Worm (Caenorhabditis elegans) whole organism, late embryonic: ENCODE data around the gene fbxa-48.

Source experiments
- C08G9.2 ChIP-seq: sonication (generic microtip); optimal IDR thresholded peaks from 2 replicates; lab custom pipeline; 2016; ENCODE audit warnings: mild to moderate bottlenecking, missing genetic modification characterization, moderate library complexity, missing compliant biosample characterization
- F13H6.1 ChIP-seq: sonication (generic microtip); optimal IDR thresholded peaks from 2 replicates; lab custom pipeline; 2016; ENCODE audit warnings: missing genetic modification characterization, missing compliant biosample characterization
- T23F11.4 ChIP-seq: fragments of 200-800 bp; sonication (Bioruptor generic); optimal IDR thresholded peaks from 2 replicates; lab custom pipeline; 2018; ENCODE audit warnings: mild to moderate bottlenecking, missing genetic modification characterization, missing compliant biosample characterization
- Y22D7AL.16 ChIP-seq: sonication (generic microtip); optimal IDR thresholded peaks from 2 replicates; lab custom pipeline; 2016; ENCODE audit warnings: missing genetic modification characterization, missing compliant biosample characterization
- ama-1 ChIP-seq: fragments of 150-350 bp; optimal IDR thresholded peaks from 2 replicates; lab custom pipeline; 2014
- ceh-14 ChIP-seq: sonication (generic microtip); optimal IDR thresholded peaks from 2 replicates; lab custom pipeline; 2016; ENCODE audit warnings: missing genotype, missing genetic modification characterization, missing compliant biosample characterization
- ceh-18 ChIP-seq: sonication (generic microtip); optimal IDR thresholded peaks from 2 replicates; lab custom pipeline; 2016; ENCODE audit warnings: missing genetic modification characterization, missing compliant biosample characterization
- ceh-19 ChIP-seq: fragments of 200-800 bp; sonication (Bioruptor generic); optimal IDR thresholded peaks from 2 replicates; lab custom pipeline; 2018; ENCODE audit warnings: mild to moderate bottlenecking, missing genetic modification characterization, missing compliant biosample characterization
- ceh-22 ChIP-seq: sonication (generic microtip); optimal IDR thresholded peaks from 2 replicates; lab custom pipeline; 2017; ENCODE audit warnings: missing biosample characterization, missing genetic modification characterization
- ceh-24 ChIP-seq: sonication (generic microtip); optimal IDR thresholded peaks from 2 replicates; lab custom pipeline; 2016; ENCODE audit warnings: mild to moderate bottlenecking, missing genetic modification characterization, missing compliant biosample characterization
- ceh-30 ChIP-seq: fragments of 150-350 bp; optimal IDR thresholded peaks from 2 replicates; lab custom pipeline; 2014; ENCODE audit warnings: missing biosample characterization, missing genetic modification characterization
- ceh-31 ChIP-seq: sonication (generic microtip); optimal IDR thresholded peaks from 2 replicates; lab custom pipeline; 2016; ENCODE audit warnings: missing genetic modification characterization, missing compliant biosample characterization
- ceh-34 ChIP-seq: sonication (generic microtip); optimal IDR thresholded peaks from 2 replicates; lab custom pipeline; 2016; ENCODE audit warnings: mild to moderate bottlenecking, missing genetic modification characterization, missing compliant biosample characterization
- ceh-45 ChIP-seq: fragments of 200-800 bp; sonication (Bioruptor generic); IDR thresholded peaks from 2 replicates; pipeline ENCODE4 v1.3.6; 2022; ENCODE audit warnings: missing genetic modification reagents, missing genetic modification characterization, missing compliant biosample characterization
- ceh-48 ChIP-seq: sonication (generic microtip); optimal IDR thresholded peaks from 2 replicates; lab custom pipeline; 2016; ENCODE audit warnings: missing genetic modification characterization, inconsistent platforms, missing compliant biosample characterization
- che-1 ChIP-seq: sonication (generic microtip); optimal IDR thresholded peaks from 2 replicates; lab custom pipeline; 2016; ENCODE audit warnings: mild to moderate bottlenecking, missing genetic modification characterization, missing compliant biosample characterization
- dmd-4 ChIP-seq: sonication (generic microtip); optimal IDR thresholded peaks from 2 replicates; lab custom pipeline; 2016; ENCODE audit warnings: borderline replicate concordance, missing genetic modification characterization, missing compliant biosample characterization
- elt-2 ChIP-seq: sonication (generic microtip); optimal IDR thresholded peaks from 2 replicates; lab custom pipeline; 2016; ENCODE audit warnings: missing genetic modification reagents, missing genetic modification characterization, missing compliant biosample characterization
- elt-4 ChIP-seq: sonication (generic microtip); optimal IDR thresholded peaks from 2 replicates; lab custom pipeline; 2016; ENCODE audit warnings: missing genetic modification characterization, missing compliant biosample characterization
- ets-4 ChIP-seq: sonication (generic microtip); optimal IDR thresholded peaks from 2 replicates; lab custom pipeline; 2016; ENCODE audit warnings: missing genetic modification characterization, missing compliant biosample characterization
- eyg-1 ChIP-seq: sonication (generic microtip); optimal IDR thresholded peaks from 2 replicates; lab custom pipeline; 2016; ENCODE audit warnings: missing genotype, missing genetic modification characterization, missing compliant biosample characterization
- fax-1 ChIP-seq: sonication (generic microtip); optimal IDR thresholded peaks from 2 replicates; lab custom pipeline; 2016; ENCODE audit warnings: missing genotype, missing genetic modification characterization, missing compliant biosample characterization
- fkh-6 ChIP-seq: sonication (generic microtip); optimal IDR thresholded peaks from 2 replicates; lab custom pipeline; 2016; ENCODE audit warnings: missing genetic modification characterization, missing compliant biosample characterization
- hlh-6 ChIP-seq: sonication (generic microtip); optimal IDR thresholded peaks from 2 replicates; lab custom pipeline; 2016; ENCODE audit warnings: missing genotype, missing genetic modification characterization, missing compliant biosample characterization
- hlh-8 ChIP-seq: sonication (generic microtip); optimal IDR thresholded peaks from 2 replicates; lab custom pipeline; 2016; ENCODE audit warnings: missing genotype, missing genetic modification characterization, missing compliant biosample characterization
- lim-6 ChIP-seq: sonication (generic microtip); optimal IDR thresholded peaks from 2 replicates; lab custom pipeline; 2016; ENCODE audit warnings: missing genetic modification characterization, missing compliant biosample characterization
- lin-11 ChIP-seq: fragments of 200-800 bp; sonication (Bioruptor generic); optimal IDR thresholded peaks from 2 replicates; lab custom pipeline; 2018; ENCODE audit warnings: mild to moderate bottlenecking, missing genetic modification characterization, missing compliant biosample characterization
- madf-2 ChIP-seq: sonication (generic microtip); optimal IDR thresholded peaks from 2 replicates; lab custom pipeline; 2017; ENCODE audit warnings: missing genetic modification characterization, missing compliant biosample characterization
- nfya-1 ChIP-seq: sonication (generic microtip); optimal IDR thresholded peaks from 2 replicates; lab custom pipeline; 2017; ENCODE audit warnings: missing genetic modification characterization, mild to moderate bottlenecking, missing compliant biosample characterization, antibody characterized with exemption, moderate library complexity
- nhr-11 ChIP-seq: fragments of 150-350 bp; optimal IDR thresholded peaks from 2 replicates; lab custom pipeline; 2014; ENCODE audit warnings: missing biosample characterization, missing genetic modification characterization
- odd-2 ChIP-seq: sonication (generic microtip); optimal IDR thresholded peaks from 2 replicates; lab custom pipeline; 2017; ENCODE audit warnings: antibody characterized with exemption, mild to moderate bottlenecking, missing genetic modification characterization, missing compliant biosample characterization
- pat-9 ChIP-seq: fragments of 200-800 bp; sonication (Bioruptor generic); optimal IDR thresholded peaks from 2 replicates; lab custom pipeline; 2018; ENCODE audit warnings: mild to moderate bottlenecking, missing genetic modification characterization, moderate library complexity, missing compliant biosample characterization
- pax-1 ChIP-seq: fragments of 150-350 bp; optimal IDR thresholded peaks from 2 replicates; lab custom pipeline; 2014; ENCODE audit warnings: missing biosample characterization, missing genetic modification characterization
- pha-2 ChIP-seq: sonication (generic microtip); optimal IDR thresholded peaks from 2 replicates; lab custom pipeline; 2017; ENCODE audit warnings: mild to moderate bottlenecking, missing genetic modification characterization, missing compliant biosample characterization
- pha-4 ChIP-seq: fragments of 150-350 bp; optimal IDR thresholded peaks from 2 replicates; lab custom pipeline; 2018; ENCODE audit warnings: missing biosample characterization, missing genetic modification reagents, missing genetic modification characterization
- pqm-1 ChIP-seq: sonication (generic microtip); optimal IDR thresholded peaks from 2 replicates; lab custom pipeline; 2016; ENCODE audit warnings: missing genetic modification characterization, missing compliant biosample characterization
- pros-1 ChIP-seq: fragments of 150-350 bp; optimal IDR thresholded peaks from 2 replicates; lab custom pipeline; 2014; ENCODE audit warnings: missing biosample characterization, missing genetic modification reagents, missing genetic modification characterization
- ref-2 ChIP-seq: sonication (generic microtip); optimal IDR thresholded peaks from 2 replicates; lab custom pipeline; 2016; ENCODE audit warnings: missing genetic modification characterization, missing compliant biosample characterization
- sdc-2 ChIP-seq: sonication (generic microtip); optimal IDR thresholded peaks from 2 replicates; lab custom pipeline; 2016; ENCODE audit warnings: missing genotype, missing genetic modification characterization, missing compliant biosample characterization
- tbx-2 ChIP-seq: sonication (generic microtip); optimal IDR thresholded peaks from 2 replicates; lab custom pipeline; 2016; ENCODE audit warnings: missing genetic modification characterization, missing compliant biosample characterization
- unc-42 ChIP-seq: sonication (generic microtip); optimal IDR thresholded peaks from 2 replicates; lab custom pipeline; 2016; ENCODE audit warnings: missing genotype, missing genetic modification characterization, missing compliant biosample characterization
- unc-55 ChIP-seq: sonication (generic microtip); optimal IDR thresholded peaks from 2 replicates; lab custom pipeline; 2017; ENCODE audit warnings: missing biosample characterization, missing genetic modification reagents, missing genetic modification characterization
- zip-5 ChIP-seq: sonication (generic microtip); optimal IDR thresholded peaks from 2 replicates; lab custom pipeline; 2016; ENCODE audit warnings: missing genetic modification characterization, missing compliant biosample characterization
- ztf-16 ChIP-seq: sonication (generic microtip); optimal IDR thresholded peaks from 2 replicates; lab custom pipeline; 2017; ENCODE audit warnings: missing genetic modification characterization, missing compliant biosample characterization

The fbxa-48 gene

DNA sequence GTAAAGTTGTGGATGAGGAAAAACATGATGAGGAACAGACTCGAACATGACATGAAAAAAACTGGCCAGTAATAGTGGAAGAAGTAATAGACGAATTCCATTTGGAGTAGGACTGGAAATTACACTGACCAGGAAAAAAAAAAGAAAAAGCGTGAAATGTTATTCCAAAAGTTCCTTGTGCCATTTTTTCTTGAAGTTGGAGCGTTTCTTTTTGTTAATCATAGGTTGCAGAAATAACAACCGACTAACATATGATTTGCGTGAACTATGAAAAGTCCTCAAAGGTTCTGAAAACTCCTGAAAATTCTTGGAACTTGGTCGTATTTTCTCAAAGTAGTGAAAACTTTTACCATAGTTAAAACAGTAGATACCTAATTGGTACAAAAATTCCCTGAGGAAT, 26.2 kb downstream of the fbxa-48 start, which contains the start of gene srd-67:
TSS of gene srd-67 (minus strand) at position 101 of the 400 bp plus-strand sequence.
- TF ChIP-seq ceh-19 (GFP tag; lab: Kevin White, UChicago) (no peak), C08G9.2 (tag; lab: Kevin White, UChicago) (no peak), eyg-1 (tag; lab: Kevin White, UChicago) (no peak), pax-1 (no peak), Y22D7AL.16 (no peak), elt-4 (tag; lab: Kevin White, UChicago) (no peak), ama-1 (no peak), ets-4 (tag; lab: Kevin White, UChicago) (no peak), ztf-16 (tag; lab: Kevin White, UChicago) (no peak), ceh-30 (tag; lab: Kevin White, UChicago) (no peak), nhr-11 (tag; lab: Kevin White, UChicago) (no peak), pha-4 (tag; lab: Kevin White, UChicago) (no peak), nfya-1 (tag; lab: Kevin White, UChicago) (no peak), ceh-18 (tag; lab: Kevin White, UChicago) (no peak), unc-42 (no peak), pha-2 (tag; lab: Kevin White, UChicago) (no peak), sdc-2 (tag; lab: Kevin White, UChicago) (no peak), fkh-6 (tag; lab: Kevin White, UChicago) (no peak), ceh-45 (GFP tag; lab: Robert Waterston, UW) (no peak), dmd-4 (tag; lab: Kevin White, UChicago) (no peak)

DNA sequence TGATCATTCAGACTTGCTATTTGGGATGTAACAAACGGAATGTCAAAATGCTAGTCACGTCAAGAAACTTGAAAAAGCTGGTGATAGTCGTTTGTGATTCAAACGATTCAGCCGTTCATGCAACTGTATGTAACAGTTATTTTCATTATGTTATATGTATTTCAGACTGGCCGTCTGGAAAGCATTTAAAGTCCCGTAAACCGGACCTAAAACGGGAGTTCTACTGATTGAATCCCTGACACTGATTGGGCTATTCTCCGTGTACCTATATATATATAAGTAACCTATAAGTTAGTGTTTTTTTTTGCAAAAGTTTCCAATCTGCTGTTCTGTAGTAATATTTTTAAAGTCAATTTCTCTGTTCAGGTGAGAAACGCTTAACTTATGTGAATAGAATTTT, 28.4 kb downstream of the fbxa-48 start:
- no peak for TF ChIP-seq ceh-48
- no peak for TF ChIP-seq ceh-19 (GFP tag; lab: Kevin White, UChicago)
- no peak for TF ChIP-seq T23F11.4 (GFP tag; lab: Kevin White, UChicago)
- TF ChIP-seq unc-55 (GFP tag; lab: Kevin White, UChicago), result no peak
- TF ChIP-seq elt-2 (tag; lab: Kevin White, UChicago), result no peak
- no peak for TF ChIP-seq hlh-8 (tag; lab: Kevin White, UChicago)
- no peak for TF ChIP-seq ceh-31
- no peak for TF ChIP-seq pax-1
- TF ChIP-seq hlh-6 (tag; lab: Kevin White, UChicago), result no peak
- no peak for TF ChIP-seq dmd-4 (tag; lab: Kevin White, UChicago)
- TF ChIP-seq zip-5 (tag; lab: Kevin White, UChicago), result no peak
- no peak for TF ChIP-seq che-1
- TF ChIP-seq madf-2 (tag; lab: Kevin White, UChicago), result no peak
- TF ChIP-seq nfya-1 (tag; lab: Kevin White, UChicago), result no peak

DNA sequence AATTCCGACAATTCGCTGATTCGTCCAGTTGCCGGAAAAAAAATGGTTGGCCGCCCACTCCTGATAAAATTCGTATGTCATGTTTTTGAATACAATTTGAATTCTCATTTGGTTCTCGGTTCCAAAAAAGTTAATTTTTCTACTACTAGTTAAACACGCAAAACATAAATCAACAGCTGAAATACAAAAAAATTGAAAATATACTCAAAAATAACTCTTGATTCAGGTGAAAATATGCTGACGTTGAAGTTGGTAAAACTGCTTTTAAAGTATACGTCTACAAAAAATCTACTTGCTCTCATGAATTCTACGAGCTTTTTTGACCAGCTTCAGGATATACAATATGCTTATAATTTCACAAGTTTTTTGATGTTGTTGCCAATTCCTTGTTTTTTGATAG, 31.5 kb downstream of the fbxa-48 start, which contains the start of gene srz-56:
TSS of gene srz-56 (plus strand) at position 301 of the 400 bp plus-strand sequence.
- TF ChIP-seq odd-2 (tag; lab: Kevin White, UChicago), result no peak
- no peak for TF ChIP-seq ceh-48
- TF ChIP-seq elt-4 (tag; lab: Kevin White, UChicago), result no peak
- no peak for TF ChIP-seq ceh-34 (tag; lab: Kevin White, UChicago)
- no peak for TF ChIP-seq ceh-45 (GFP tag; lab: Robert Waterston, UW)
- no peak for TF ChIP-seq F13H6.1 (tag; lab: Kevin White, UChicago)
- no peak for TF ChIP-seq ref-2
- no peak for TF ChIP-seq ceh-24 (tag; lab: Kevin White, UChicago)
- no peak for TF ChIP-seq fax-1
- TF ChIP-seq ceh-22, result no peak
- TF ChIP-seq tbx-2 (tag; lab: Kevin White, UChicago), result no peak
- no peak for TF ChIP-seq pqm-1 (tag; lab: Kevin White, UChicago)
- TF ChIP-seq unc-55 (GFP tag; lab: Kevin White, UChicago), result no peak
- no peak for TF ChIP-seq fkh-6 (tag; lab: Kevin White, UChicago)
- no peak for TF ChIP-seq pat-9 (tag; lab: Kevin White, UChicago)
- no peak for TF ChIP-seq ceh-14 (tag; lab: Kevin White, UChicago)
- no peak for TF ChIP-seq lin-11 (tag; lab: Kevin White, UChicago)
- TF ChIP-seq lim-6 (tag; lab: Kevin White, UChicago), result no peak
- TF ChIP-seq pros-1, result no peak
